Fruit fly (Drosophila melanogaster) whole organism, prepupa: ENCODE measurements around the gene dind.
A peak's percentile ranks its signal among the peaks of the same experiment; 100 is the strongest.

Experiments
- Blimp-1 ChIP-seq: fragments of 200-800 bp; sonication (Bioruptor generic); optimal IDR thresholded peaks from 3 replicates; lab custom pipeline; 2017; ENCODE audit warnings: missing biosample characterization, missing genetic modification characterization, mild to moderate bottlenecking, moderate library complexity, missing genetic modification reagents
- CG15336 ChIP-seq: fragments of 200-800 bp; sonication (Bioruptor generic); IDR thresholded peaks from 2 replicates; pipeline ENCODE4 v1.3.6; 2022; ENCODE audit warnings: missing biosample characterization, missing genetic modification characterization
- CG1621 ChIP-seq: fragments of 200-800 bp; sonication (Bioruptor generic); optimal IDR thresholded peaks from 3 replicates; lab custom pipeline; 2018; ENCODE audit warnings: missing biosample characterization, mild to moderate bottlenecking, missing genetic modification characterization
- CG34406 ChIP-seq: fragments of 200-800 bp; sonication (Bioruptor generic); optimal IDR thresholded peaks from 3 replicates; lab custom pipeline; 2016; ENCODE audit warnings: missing biosample characterization, missing genetic modification characterization
- CG6163 ChIP-seq: fragments of 200-800 bp; sonication (Bioruptor generic); IDR thresholded peaks from 3 replicates; pipeline ENCODE4 v1.3.6; 2022; ENCODE audit warnings: missing biosample characterization, missing genetic modification characterization
- CG6808 ChIP-seq: fragments of 200-800 bp; sonication (Bioruptor generic); optimal IDR thresholded peaks from 3 replicates; lab custom pipeline; 2017; ENCODE audit warnings: missing biosample characterization, missing genetic modification characterization, mild to moderate bottlenecking, moderate library complexity, missing genetic modification reagents
- CG6854 ChIP-seq: fragments of 200-800 bp; sonication (Bioruptor generic); optimal IDR thresholded peaks from 2 replicates; lab custom pipeline; 2017; ENCODE audit warnings: missing biosample characterization, mild to moderate bottlenecking, missing genetic modification characterization
- CG7368 ChIP-seq: fragments of 200-800 bp; sonication (Bioruptor generic); optimal IDR thresholded peaks from 3 replicates; lab custom pipeline; 2016; ENCODE audit warnings: missing biosample characterization, missing genetic modification characterization
- CG8119 ChIP-seq: fragments of 200-800 bp; sonication (Bioruptor generic); IDR thresholded peaks from 3 replicates; pipeline ENCODE4 v1.3.6; 2022; ENCODE audit warnings: missing biosample characterization, missing genetic modification characterization
- Eip78C ChIP-seq: fragments of 200-800 bp; sonication (Bioruptor generic); peaks from one replicate; lab custom pipeline; 2016; ENCODE audit warnings: missing biosample characterization, missing genetic modification characterization
- Eip93F ChIP-seq: fragments of 200-800 bp; sonication (Bioruptor generic); optimal IDR thresholded peaks from 2 replicates; lab custom pipeline; 2016; ENCODE audit warnings: missing biosample characterization, mild to moderate bottlenecking, missing genetic modification characterization
- Ets21C ChIP-seq: fragments of 200-800 bp; sonication (Bioruptor generic); optimal IDR thresholded peaks from 3 replicates; lab custom pipeline; 2016; ENCODE audit warnings: missing biosample characterization, missing genetic modification characterization
- Ets96B ChIP-seq: fragments of 200-800 bp; optimal IDR thresholded peaks from 2 replicates; lab custom pipeline; 2019; ENCODE audit warnings: missing biosample characterization, mild to moderate bottlenecking, missing genetic modification characterization, moderate library complexity
- Gug ChIP-seq: fragments of 200-800 bp; sonication (Bioruptor generic); IDR thresholded peaks from 2 replicates; pipeline ENCODE4 v1.3.6; 2022; ENCODE audit warnings: missing biosample characterization, missing genetic modification characterization
- Hr38 ChIP-seq: sonication (Bioruptor generic); optimal IDR thresholded peaks from 2 replicates; lab custom pipeline; 2016; ENCODE audit warnings: missing biosample characterization, missing genetic modification characterization
- Hr4 ChIP-seq: fragments of 200-800 bp; sonication (Bioruptor generic); optimal IDR thresholded peaks from 3 replicates; lab custom pipeline; 2016; ENCODE audit warnings: missing biosample characterization, missing genetic modification characterization
- Lpt ChIP-seq: fragments of 200-800 bp; sonication (Bioruptor generic); optimal IDR thresholded peaks from 3 replicates; lab custom pipeline; 2016; ENCODE audit warnings: missing biosample characterization, missing genetic modification characterization
- OdsH ChIP-seq: fragments of 200-800 bp; sonication (Bioruptor generic); optimal IDR thresholded peaks from 3 replicates; lab custom pipeline; 2016; ENCODE audit warnings: missing biosample characterization, missing genetic modification characterization
- Sox102F ChIP-seq: fragments of 200-800 bp; sonication (Bioruptor generic); optimal IDR thresholded peaks from 2 replicates; lab custom pipeline; 2016; ENCODE audit warnings: missing biosample characterization, mild to moderate bottlenecking, missing genetic modification characterization
- Sox14 ChIP-seq: fragments of 200-800 bp; sonication (Bioruptor generic); optimal IDR thresholded peaks from 3 replicates; lab custom pipeline; 2016; ENCODE audit warnings: missing biosample characterization, missing genetic modification characterization
- achi ChIP-seq: fragments of 200-800 bp; sonication (Bioruptor generic); optimal IDR thresholded peaks from 3 replicates; lab custom pipeline; 2016; ENCODE audit warnings: missing biosample characterization, missing genetic modification characterization
- acj6 ChIP-seq: fragments of 200-800 bp; sonication (Bioruptor generic); optimal IDR thresholded peaks from 3 replicates; lab custom pipeline; 2016; ENCODE audit warnings: missing biosample characterization, missing genetic modification characterization
- cyc ChIP-seq: fragments of 200-800 bp; sonication (Bioruptor generic); optimal IDR thresholded peaks from 3 replicates; lab custom pipeline; 2016; ENCODE audit warnings: missing biosample characterization, missing genetic modification characterization
- dsx ChIP-seq: fragments of 200-800 bp; optimal IDR thresholded peaks from 3 replicates; lab custom pipeline; 2019; ENCODE audit warnings: missing biosample characterization, mild to moderate bottlenecking, missing genetic modification characterization, moderate library complexity; ENCODE audit not compliant: poor library complexity, severe bottlenecking
- eg ChIP-seq: fragments of 200-800 bp; sonication (Bioruptor generic); IDR thresholded peaks from 3 replicates; pipeline ENCODE4 v1.3.6; 2022; ENCODE audit warnings: missing biosample characterization, missing genetic modification characterization
- fd85E ChIP-seq: fragments of 200-800 bp; sonication (Bioruptor generic); optimal IDR thresholded peaks from 3 replicates; lab custom pipeline; 2016; ENCODE audit warnings: missing biosample characterization, missing genetic modification characterization
- fkh ChIP-seq: fragments of 200-800 bp; sonication (Bioruptor generic); optimal IDR thresholded peaks from 3 replicates; lab custom pipeline; 2017; ENCODE audit warnings: missing biosample characterization, mild to moderate bottlenecking, missing genetic modification characterization, moderate library complexity
- net ChIP-seq: fragments of 200-800 bp; sonication (Bioruptor generic); optimal IDR thresholded peaks from 3 replicates; lab custom pipeline; 2016; ENCODE audit warnings: missing biosample characterization, missing genetic modification characterization
- salr ChIP-seq, 2 experiments: fragments of 200-800 bp; sonication (Bioruptor generic); optimal IDR thresholded peaks; 3 replicates each; lab custom pipeline; 2016 to 2018; ENCODE audit warnings: missing biosample characterization in 2 of 2, missing genetic modification characterization in 2 of 2, mild to moderate bottlenecking in 1 of 2
- ss ChIP-seq, 2 experiments: fragments of 200-800 bp; sonication (Bioruptor generic); optimal IDR thresholded peaks; 2 replicates in 1 of 2; 3 replicates in 1 of 2; lab custom pipeline; 2017 to 2018; ENCODE audit warnings: mild to moderate bottlenecking in 2 of 2, missing biosample characterization in 2 of 2, missing genetic modification characterization in 2 of 2, moderate library complexity in 1 of 2
- svp ChIP-seq: fragments of 200-800 bp; sonication (Bioruptor generic); peaks from one replicate; lab custom pipeline; 2016; ENCODE audit warnings: missing biosample characterization, missing genetic modification characterization
- vri ChIP-seq: fragments of 200-800 bp; sonication (Bioruptor generic); optimal IDR thresholded peaks from 3 replicates; lab custom pipeline; 2016; ENCODE audit warnings: missing biosample characterization, mild to moderate bottlenecking, missing genetic modification characterization

dind gene

dm6 chr3R:18669812-18670211 is 7.5 kb downstream of the dind start (continued):
- no peak for TF ChIP-seq Blimp-1
- TF ChIP-seq svp (GFP tag; lab: Kevin White, UChicago) = no peak
- peak; percentile 57 for TF ChIP-seq Gug (GFP tag; lab: Robert Waterston, UW)
- TF ChIP-seq fd85E (GFP tag; lab: Kevin White, UChicago) = no peak
- TF ChIP-seq CG6854 (GFP tag; lab: Kevin White, UChicago) = no peak
- TF ChIP-seq vri (GFP tag; lab: Kevin White, UChicago) = peak; percentile 37
- TF ChIP-seq CG1621 (tag; lab: Kevin White, UChicago) = peak; percentile 34
- TF ChIP-seq Lpt (GFP tag; lab: Kevin White, UChicago) = no peak

dm6 chr3R:18669152-18669551 is 8.2 kb downstream of the dind start, which contains the start of gene CG7702:
Gene CG7702 (plus strand): TSS chr3R:18669390.
- TF ChIP-seq CG6808 (GFP tag; lab: Kevin White, UChicago) = peak; percentile 11
- TF ChIP-seq Eip93F (GFP tag; lab: Kevin White, UChicago) = peak; percentile 29
- TF ChIP-seq CG6163 (GFP tag; lab: Robert Waterston, UW) = peak; percentile 5; the same call in 1 of the 3 replicates
- peak; percentile 52; the same call in 1 of the 3 replicates for TF ChIP-seq eg
- TF ChIP-seq acj6 (GFP tag; lab: Kevin White, UChicago) = no peak
- TF ChIP-seq CG7368 (GFP tag; lab: Kevin White, UChicago) = no peak
- peak; percentile 22; the same call in 1 of the 3 replicates for TF ChIP-seq CG8119 (GFP tag; lab: Robert Waterston, UW)
- peak; percentile 34; the same call in 1 of the 2 replicates for TF ChIP-seq CG15336 (GFP tag; lab: Robert Waterston, UW)
- TF ChIP-seq Eip78C (GFP tag; lab: Kevin White, UChicago) = peak; percentile 58
- peak; percentile 3 for TF ChIP-seq CG6854 (GFP tag; lab: Kevin White, UChicago)
- TF ChIP-seq vri (GFP tag; lab: Kevin White, UChicago) = peak; percentile 17
- TF ChIP-seq dsx (GFP tag; lab: Kevin White, UChicago) = peak; percentile 58
- peak; percentile 2 for TF ChIP-seq CG1621 (tag; lab: Kevin White, UChicago)
- TF ChIP-seq Sox14 (GFP tag; lab: Kevin White, UChicago) = no peak
- no peak for TF ChIP-seq salr (GFP tag; optimal IDR thresholded peaks at IDR 0.05; lab: Kevin White, UChicago)

- no peak for TF ChIP-seq CG6163 (GFP tag; lab: Robert Waterston, UW)
- peak; percentile 41 for TF ChIP-seq CG6854 (GFP tag; lab: Kevin White, UChicago)
- no peak for TF ChIP-seq Lpt (GFP tag; lab: Kevin White, UChicago)
- TF ChIP-seq CG15336 (GFP tag; lab: Robert Waterston, UW) = peak; percentile 17; the same call in 1 of the 2 replicates
- no peak for TF ChIP-seq Sox102F
- TF ChIP-seq Eip78C (GFP tag; lab: Kevin White, UChicago) = peak; percentile 8
- no peak for TF ChIP-seq dsx (GFP tag; lab: Kevin White, UChicago)
- peak; percentile 80 for TF ChIP-seq vri (GFP tag; lab: Kevin White, UChicago)
These were observed 9.6 kb downstream of the dind start, which contains the start of gene CG31229 for dm6 chr3R:18667659-18668248. Gene CG31229 (plus strand): TSS chr3R:18667852.

- TF ChIP-seq fd85E (GFP tag; lab: Kevin White, UChicago) (no peak), achi (no peak), Eip93F (GFP tag; lab: Kevin White, UChicago) (no peak), OdsH (GFP tag; lab: Kevin White, UChicago) (no peak), ss (GFP tag; optimal IDR thresholded peaks at IDR 0.05; lab: Kevin White, UChicago) (no peak), net (GFP tag; lab: Kevin White, UChicago) (no peak), CG6808 (GFP tag; lab: Kevin White, UChicago) (no peak), fkh (GFP tag; lab: Kevin White, UChicago) (no peak), Hr4 (GFP tag; lab: Kevin White, UChicago) (no peak), Eip78C (GFP tag; lab: Kevin White, UChicago) (no peak), Ets21C (no peak), acj6 (GFP tag; lab: Kevin White, UChicago) (no peak), Ets96B (tag; lab: Kevin White, UChicago) (no peak), Hr38 (no peak), cyc (no peak), CG34406 (GFP tag; lab: Kevin White, UChicago) (no peak)
These were observed 12.3 kb downstream of the dind start, which contains the start of gene CG31231 for dm6 chr3R:18665061-18665460. Gene CG31231 (plus strand): TSS chr3R:18665361.
